Fruit fly (Drosophila melanogaster) whole organism, prepupa: ENCODE results near the gene CG9536.

ENCODE experiments used
- Blimp-1 ChIP-seq: fragments of 200-800 bp; sonication (Bioruptor generic); optimal IDR thresholded peaks from 3 replicates; lab custom pipeline; 2017; ENCODE audit warnings: missing biosample characterization, missing genetic modification characterization, mild to moderate bottlenecking, moderate library complexity, missing genetic modification reagents
- CG10631 ChIP-seq: fragments of 200-800 bp; sonication (Bioruptor generic); optimal IDR thresholded peaks from 2 replicates; lab custom pipeline; 2016; ENCODE audit warnings: missing biosample characterization, missing genetic modification characterization
- CG10669 ChIP-seq: fragments of 200-800 bp; sonication (Bioruptor generic); optimal IDR thresholded peaks from 3 replicates; lab custom pipeline; 2018; ENCODE audit warnings: missing biosample characterization, mild to moderate bottlenecking, missing genetic modification characterization, moderate library complexity
- CG11294 ChIP-seq: fragments of 200-800 bp; sonication (Bioruptor generic); IDR thresholded peaks from 2 replicates; pipeline ENCODE4 v1.3.6; 2022; ENCODE audit warnings: missing biosample characterization, missing genetic modification characterization
- CG11902 ChIP-seq: fragments of 200-800 bp; sonication (Bioruptor generic); optimal IDR thresholded peaks from 3 replicates; lab custom pipeline; 2016; ENCODE audit warnings: missing biosample characterization, missing genetic modification characterization
- CG15336 ChIP-seq: fragments of 200-800 bp; sonication (Bioruptor generic); IDR thresholded peaks from 2 replicates; pipeline ENCODE4 v1.3.6; 2022; ENCODE audit warnings: missing biosample characterization, missing genetic modification characterization
- CG1621 ChIP-seq: fragments of 200-800 bp; sonication (Bioruptor generic); optimal IDR thresholded peaks from 3 replicates; lab custom pipeline; 2018; ENCODE audit warnings: missing biosample characterization, mild to moderate bottlenecking, missing genetic modification characterization
- CG3032 ChIP-seq: fragments of 200-800 bp; optimal IDR thresholded peaks from 2 replicates; lab custom pipeline; 2019; ENCODE audit warnings: missing biosample characterization, mild to moderate bottlenecking, missing genetic modification characterization, moderate library complexity
- CG32006 ChIP-seq: fragments of 200-800 bp; sonication (Bioruptor generic); optimal IDR thresholded peaks from 3 replicates; lab custom pipeline; 2017; ENCODE audit warnings: missing biosample characterization, mild to moderate bottlenecking, missing genetic modification characterization
- CG6163 ChIP-seq: fragments of 200-800 bp; sonication (Bioruptor generic); IDR thresholded peaks from 3 replicates; pipeline ENCODE4 v1.3.6; 2022; ENCODE audit warnings: missing biosample characterization, missing genetic modification characterization
- CG6276 ChIP-seq: fragments of 200-800 bp; sonication (Bioruptor generic); optimal IDR thresholded peaks from 2 replicates; lab custom pipeline; 2017; ENCODE audit warnings: missing biosample characterization, mild to moderate bottlenecking, missing genetic modification characterization
- CG6792 ChIP-seq: fragments of 200-800 bp; sonication (Bioruptor generic); optimal IDR thresholded peaks from 3 replicates; lab custom pipeline; 2016; ENCODE audit warnings: missing biosample characterization, missing genetic modification characterization
- CG6854 ChIP-seq: fragments of 200-800 bp; sonication (Bioruptor generic); optimal IDR thresholded peaks from 2 replicates; lab custom pipeline; 2017; ENCODE audit warnings: missing biosample characterization, mild to moderate bottlenecking, missing genetic modification characterization
- CG7368 ChIP-seq: fragments of 200-800 bp; sonication (Bioruptor generic); optimal IDR thresholded peaks from 3 replicates; lab custom pipeline; 2016; ENCODE audit warnings: missing biosample characterization, missing genetic modification characterization
- CG8119 ChIP-seq: fragments of 200-800 bp; sonication (Bioruptor generic); IDR thresholded peaks from 3 replicates; pipeline ENCODE4 v1.3.6; 2022; ENCODE audit warnings: missing biosample characterization, missing genetic modification characterization
- CG8319 ChIP-seq: fragments of 200-800 bp; sonication (Bioruptor generic); optimal IDR thresholded peaks from 3 replicates; lab custom pipeline; 2016; ENCODE audit warnings: missing biosample characterization, missing genetic modification characterization
- CG8632 ChIP-seq: fragments of 200-800 bp; sonication (Bioruptor generic); optimal IDR thresholded peaks from 3 replicates; lab custom pipeline; 2016; ENCODE audit warnings: missing biosample characterization, missing genetic modification characterization
- Eip75B ChIP-seq: fragments of 200-800 bp; sonication (Bioruptor generic); optimal IDR thresholded peaks from 3 replicates; lab custom pipeline; 2016; ENCODE audit warnings: missing biosample characterization, missing genetic modification characterization
- Eip78C ChIP-seq: fragments of 200-800 bp; sonication (Bioruptor generic); peaks from one replicate; lab custom pipeline; 2016; ENCODE audit warnings: missing biosample characterization, missing genetic modification characterization
- Ets21C ChIP-seq: fragments of 200-800 bp; sonication (Bioruptor generic); optimal IDR thresholded peaks from 3 replicates; lab custom pipeline; 2016; ENCODE audit warnings: missing biosample characterization, missing genetic modification characterization
- Ets96B ChIP-seq: fragments of 200-800 bp; optimal IDR thresholded peaks from 2 replicates; lab custom pipeline; 2019; ENCODE audit warnings: missing biosample characterization, mild to moderate bottlenecking, missing genetic modification characterization, moderate library complexity
- Gug ChIP-seq: fragments of 200-800 bp; sonication (Bioruptor generic); IDR thresholded peaks from 2 replicates; pipeline ENCODE4 v1.3.6; 2022; ENCODE audit warnings: missing biosample characterization, missing genetic modification characterization
- Hr38 ChIP-seq: sonication (Bioruptor generic); optimal IDR thresholded peaks from 2 replicates; lab custom pipeline; 2016; ENCODE audit warnings: missing biosample characterization, missing genetic modification characterization
- Lpt ChIP-seq: fragments of 200-800 bp; sonication (Bioruptor generic); optimal IDR thresholded peaks from 3 replicates; lab custom pipeline; 2016; ENCODE audit warnings: missing biosample characterization, missing genetic modification characterization
- Smox ChIP-seq: fragments of 200-800 bp; sonication (Bioruptor generic); optimal IDR thresholded peaks from 3 replicates; lab custom pipeline; 2016; ENCODE audit warnings: missing biosample characterization, missing genetic modification characterization
- Sox14 ChIP-seq: fragments of 200-800 bp; sonication (Bioruptor generic); optimal IDR thresholded peaks from 3 replicates; lab custom pipeline; 2016; ENCODE audit warnings: missing biosample characterization, missing genetic modification characterization
- acj6 ChIP-seq: fragments of 200-800 bp; sonication (Bioruptor generic); optimal IDR thresholded peaks from 3 replicates; lab custom pipeline; 2016; ENCODE audit warnings: missing biosample characterization, missing genetic modification characterization
- cyc ChIP-seq: fragments of 200-800 bp; sonication (Bioruptor generic); optimal IDR thresholded peaks from 3 replicates; lab custom pipeline; 2016; ENCODE audit warnings: missing biosample characterization, missing genetic modification characterization
- dac ChIP-seq: fragments of 200-800 bp; sonication (Bioruptor generic); optimal IDR thresholded peaks from 2 replicates; lab custom pipeline; 2017; ENCODE audit warnings: missing biosample characterization, mild to moderate bottlenecking, missing genetic modification characterization
- eg ChIP-seq: fragments of 200-800 bp; sonication (Bioruptor generic); IDR thresholded peaks from 3 replicates; pipeline ENCODE4 v1.3.6; 2022; ENCODE audit warnings: missing biosample characterization, missing genetic modification characterization
- esn ChIP-seq: fragments of 200-800 bp; sonication (Bioruptor generic); optimal IDR thresholded peaks from 2 replicates; lab custom pipeline; 2016; ENCODE audit warnings: missing biosample characterization, mild to moderate bottlenecking, missing genetic modification characterization, moderate library complexity
- fd59A ChIP-seq: fragments of 200-800 bp; sonication (Bioruptor generic); optimal IDR thresholded peaks from 2 replicates; lab custom pipeline; 2017; ENCODE audit warnings: missing biosample characterization, mild to moderate bottlenecking, missing genetic modification characterization, missing genetic modification reagents
- fd85E ChIP-seq: fragments of 200-800 bp; sonication (Bioruptor generic); optimal IDR thresholded peaks from 3 replicates; lab custom pipeline; 2016; ENCODE audit warnings: missing biosample characterization, missing genetic modification characterization
- fkh ChIP-seq: fragments of 200-800 bp; sonication (Bioruptor generic); optimal IDR thresholded peaks from 3 replicates; lab custom pipeline; 2017; ENCODE audit warnings: missing biosample characterization, mild to moderate bottlenecking, missing genetic modification characterization, moderate library complexity
- lz ChIP-seq: fragments of 200-800 bp; sonication (Bioruptor generic); optimal IDR thresholded peaks from 3 replicates; lab custom pipeline; 2016; ENCODE audit warnings: missing biosample characterization, missing genetic modification characterization
- net ChIP-seq: fragments of 200-800 bp; sonication (Bioruptor generic); optimal IDR thresholded peaks from 3 replicates; lab custom pipeline; 2016; ENCODE audit warnings: missing biosample characterization, missing genetic modification characterization
- spab ChIP-seq: fragments of 200-800 bp; sonication (Bioruptor generic); optimal IDR thresholded peaks from 2 replicates; lab custom pipeline; 2017; ENCODE audit warnings: missing biosample characterization, mild to moderate bottlenecking, missing genetic modification characterization, missing genetic modification reagents
- ss ChIP-seq, 2 experiments: fragments of 200-800 bp; sonication (Bioruptor generic); optimal IDR thresholded peaks; 2 replicates in 1 of 2; 3 replicates in 1 of 2; lab custom pipeline; 2017 to 2018; ENCODE audit warnings: mild to moderate bottlenecking in 2 of 2, missing biosample characterization in 2 of 2, missing genetic modification characterization in 2 of 2, moderate library complexity in 1 of 2
- svp ChIP-seq: fragments of 200-800 bp; sonication (Bioruptor generic); peaks from one replicate; lab custom pipeline; 2016; ENCODE audit warnings: missing biosample characterization, missing genetic modification characterization
- topi ChIP-seq: fragments of 200-800 bp; sonication (Bioruptor generic); optimal IDR thresholded peaks from 3 replicates; lab custom pipeline; 2016; ENCODE audit warnings: missing biosample characterization, missing genetic modification characterization
- vri ChIP-seq: fragments of 200-800 bp; sonication (Bioruptor generic); optimal IDR thresholded peaks from 3 replicates; lab custom pipeline; 2016; ENCODE audit warnings: missing biosample characterization, mild to moderate bottlenecking, missing genetic modification characterization

Gene CG9536

dm6 chr2L:6508666-6509065, 31.9 kb upstream of the CG9536 start (continued):
- TF ChIP-seq CG8319 (GFP tag; lab: Kevin White, UChicago), result peak; percentile 41
- TF ChIP-seq esn (GFP tag; lab: Kevin White, UChicago), result peak; percentile 56
- peak; percentile 56 for TF ChIP-seq CG10631 (GFP tag; lab: Kevin White, UChicago)
- no peak for TF ChIP-seq Hr38 (GFP tag; lab: Kevin White, UChicago)
- TF ChIP-seq cyc (GFP tag; lab: Kevin White, UChicago), result peak; percentile 41
- no peak for TF ChIP-seq svp (GFP tag; lab: Kevin White, UChicago)
- TF ChIP-seq Ets96B, result peak; percentile 39
- TF ChIP-seq topi (GFP tag; lab: Kevin White, UChicago), result no peak
- TF ChIP-seq vri, result no peak
- peak; percentile 73 for TF ChIP-seq eg (GFP tag; lab: Robert Waterston, UW)
- TF ChIP-seq spab (GFP tag; lab: Kevin White, UChicago), result peak; percentile 26
- no peak for TF ChIP-seq CG6854 (GFP tag; lab: Kevin White, UChicago)
- peak; percentile 57 for TF ChIP-seq Lpt
- peak; percentile 64 for TF ChIP-seq CG6792
- peak; percentile 53 for TF ChIP-seq CG11902
- TF ChIP-seq CG1621, result peak; percentile 4
- TF ChIP-seq Ets21C (GFP tag; lab: Kevin White, UChicago), result no peak
- TF ChIP-seq, all 60 proteins: peak for 45

- TF ChIP-seq acj6 (GFP tag; lab: Kevin White, UChicago), result no peak
- peak; percentile 56 for TF ChIP-seq CG6276
- no peak for TF ChIP-seq esn (GFP tag; lab: Kevin White, UChicago)
- TF ChIP-seq fd85E (GFP tag; lab: Kevin White, UChicago), result no peak
- TF ChIP-seq Eip75B (GFP tag; lab: Kevin White, UChicago), result no peak
Observed at dm6 chr2L:6503724-6504037, 26.9 kb upstream of the CG9536 start.

dm6 chr2L:6502887-6503723, 26.3 kb upstream of the CG9536 start:
- TF ChIP-seq CG6276, result peak; percentile 80
- TF ChIP-seq fd59A, result no peak
- peak; percentile 54; the same call in 2 of the 3 replicates for TF ChIP-seq CG8119 (GFP tag; lab: Robert Waterston, UW)
- TF ChIP-seq CG1621, result no peak
- peak; percentile 57 for TF ChIP-seq CG15336 (GFP tag; lab: Robert Waterston, UW)
- no peak for TF ChIP-seq CG7368 (GFP tag; lab: Kevin White, UChicago)
- TF ChIP-seq CG32006 (GFP tag; lab: Kevin White, UChicago), result peak; percentile 25
- TF ChIP-seq CG11902, result no peak
- peak; percentile 67; the same call in 2 of the 3 replicates for TF ChIP-seq eg (GFP tag; lab: Robert Waterston, UW)

dm6 chr2L:6500648-6501325, 24.0 kb upstream of the CG9536 start:
- no peak for TF ChIP-seq Lpt
- TF ChIP-seq fkh, result peak; percentile 32
- TF ChIP-seq cyc (GFP tag; lab: Kevin White, UChicago), result no peak

- no peak for TF ChIP-seq net (GFP tag; lab: Kevin White, UChicago)
- peak; percentile 80 for TF ChIP-seq Eip78C
- peak; percentile 23; the same call in 1 of the 3 replicates for TF ChIP-seq CG8119 (GFP tag; lab: Robert Waterston, UW)
- no peak for TF ChIP-seq Blimp-1 (GFP tag; lab: Kevin White, UChicago)
- TF ChIP-seq CG11294, result no peak
- TF ChIP-seq Smox (GFP tag; lab: Kevin White, UChicago), result no peak
- TF ChIP-seq CG6163 (GFP tag; lab: Robert Waterston, UW), result 0 out of 3 replicates have a peak, but pooled peaks have one; percentile 12
- TF ChIP-seq svp (GFP tag; lab: Kevin White, UChicago), result no peak
- TF ChIP-seq lz, result no peak
- TF ChIP-seq CG10669 (GFP tag; lab: Kevin White, UChicago), result no peak
- TF ChIP-seq ss (GFP tag; optimal IDR thresholded peaks at IDR 0.05; lab: Kevin White, UChicago), result no peak
- TF ChIP-seq esn (GFP tag; lab: Kevin White, UChicago), result peak; percentile 24
- no peak for TF ChIP-seq Ets96B
- peak; percentile 18 for TF ChIP-seq CG3032 (tag; lab: Kevin White, UChicago)
- TF ChIP-seq Sox14, result peak; percentile 53
- TF ChIP-seq Gug (GFP tag; lab: Robert Waterston, UW), result no peak
- TF ChIP-seq fd85E (GFP tag; lab: Kevin White, UChicago), result no peak
- peak; percentile 37; the same call in 1 of the 3 replicates for TF ChIP-seq eg (GFP tag; lab: Robert Waterston, UW)
- TF ChIP-seq CG6792, result no peak
- TF ChIP-seq CG1621, result peak; percentile 71
- TF ChIP-seq topi (GFP tag; lab: Kevin White, UChicago), result no peak
- TF ChIP-seq dac (GFP tag; lab: Kevin White, UChicago), result no peak
- no peak for TF ChIP-seq CG8632 (GFP tag; lab: Kevin White, UChicago)
Observed at dm6 chr2L:6498448-6498847, 21.7 kb upstream of the CG9536 start, which contains the start of gene CG31637. Gene CG31637, plus strand, starts transcription at chr2L:6498647.
